Fruit fly (Drosophila melanogaster) ovary, adult (tissue): ENCODE results near the gene CG33489.
"Not testable (repeated sequence)": the region's sequence is repeated elsewhere in the genome, so short reads cannot be mapped to it uniquely, and the experiment has no call there.

Experiments
- CG17801 ChIP-seq: fragments of 200-800 bp; optimal IDR thresholded peaks from 2 replicates; lab custom pipeline; 2019; ENCODE audit warnings: missing biosample characterization, mild to moderate bottlenecking, missing genetic modification characterization, moderate library complexity; ENCODE audit not compliant: partially characterized antibody

CG33489 gene

DNA sequence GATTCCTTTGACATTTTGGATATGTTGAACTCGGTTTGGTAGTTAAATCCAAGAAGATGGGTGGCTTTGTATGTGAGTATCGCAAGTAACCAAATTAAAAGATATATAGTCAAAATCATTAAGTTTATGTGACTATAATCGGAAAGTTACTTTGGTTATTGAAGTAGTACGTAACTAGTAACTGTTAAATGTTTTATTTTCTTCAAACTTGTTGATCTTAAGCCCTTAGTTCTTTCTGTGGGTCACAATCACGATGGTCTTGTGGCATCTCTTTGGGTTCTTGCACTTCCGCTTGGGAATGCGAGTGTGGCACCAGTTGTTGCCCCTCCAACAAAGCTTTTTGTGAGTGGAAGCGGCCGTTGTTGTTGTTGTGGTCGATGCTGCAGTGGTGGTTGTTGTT lies at the start of gene CG33489:
TSS of gene CG33489 (minus strand) at position 101 of the 400 bp plus-strand sequence.
- not testable (repeated sequence) for TF ChIP-seq CG17801 (GFP tag; lab: Kevin White, UChicago)

DNA sequence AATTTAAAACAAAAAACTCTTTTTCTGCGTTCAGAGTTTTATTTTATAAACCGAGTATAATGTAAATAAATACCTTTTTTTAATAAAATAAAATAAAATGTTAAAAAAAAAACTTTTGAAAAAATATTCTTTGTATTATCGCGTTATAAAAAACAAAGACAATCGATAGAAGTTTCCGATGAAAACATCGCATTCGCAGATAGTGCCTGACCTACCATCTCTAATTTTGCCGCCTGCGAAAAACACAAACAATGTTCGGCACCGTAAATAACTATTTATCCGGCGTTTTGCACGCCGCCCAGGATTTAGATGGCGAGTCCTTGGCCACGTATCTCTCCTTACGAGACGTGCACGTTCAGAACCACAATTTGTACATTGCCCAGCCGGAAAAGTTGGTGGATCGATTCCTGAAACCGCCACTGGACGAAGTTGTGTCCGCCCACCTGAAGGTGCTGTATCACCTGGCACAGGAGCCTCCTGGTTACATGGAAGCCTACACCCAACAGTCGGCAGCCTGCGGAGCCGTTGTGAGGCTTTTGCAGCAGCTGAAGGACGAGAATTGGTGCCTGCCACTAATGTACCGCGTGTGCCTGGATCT lies 49.5 kb upstream of the CG33489 start, which contains the start of gene PCID2:
TSS of gene PCID2 (plus strand) at position 213 of the 598 bp plus-strand sequence.
- no peak for TF ChIP-seq CG17801 (GFP tag; lab: Kevin White, UChicago)

DNA sequence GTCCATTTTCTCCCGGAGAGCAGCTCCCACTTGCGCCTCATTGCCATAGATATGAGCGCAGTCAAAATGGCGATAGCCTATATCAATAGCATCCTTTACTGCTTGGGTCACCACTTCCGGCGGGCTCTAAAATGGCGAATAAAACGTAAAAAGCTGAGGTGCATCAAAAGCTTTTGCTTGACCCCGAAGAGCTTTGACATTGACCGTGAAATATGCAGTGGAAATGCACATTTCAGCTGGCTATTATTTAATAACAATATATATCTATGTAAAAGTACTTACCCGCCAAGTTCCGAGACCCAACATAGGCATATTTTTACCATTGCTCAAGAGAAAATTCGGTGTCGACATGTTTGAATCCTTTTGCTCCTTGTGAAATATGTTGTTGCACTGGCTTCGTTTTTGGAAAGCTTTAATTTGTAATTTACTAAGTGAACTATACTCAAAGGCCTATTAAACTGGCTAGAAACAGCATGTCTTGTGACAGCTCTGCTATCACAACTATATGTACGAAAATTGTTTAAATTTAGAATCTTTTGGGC lies 48.9 kb upstream of the CG33489 start, which contains the start of gene CG6083:
TSS of gene CG6083 (minus strand) at position 492 of the 542 bp plus-strand sequence.
- TF ChIP-seq CG17801 (GFP tag; lab: Kevin White, UChicago) = no peak

DNA sequence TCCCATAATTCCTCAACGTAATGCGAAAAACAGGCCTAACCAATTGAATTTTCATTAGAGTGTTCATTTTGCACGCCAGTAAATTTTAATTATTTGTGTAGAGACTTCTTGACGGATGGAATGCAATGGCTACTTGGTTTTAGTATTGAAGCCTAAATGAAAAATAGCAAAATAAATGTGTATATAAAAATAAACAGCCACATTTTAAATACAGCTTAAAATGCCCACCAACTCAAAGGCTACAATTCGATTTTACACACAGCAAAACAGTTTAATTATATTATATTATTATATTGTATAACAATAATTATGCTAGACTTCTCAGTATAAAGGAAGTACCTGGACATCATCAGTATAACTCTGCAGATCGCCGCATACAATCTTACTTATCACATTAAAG lies 47.4 kb upstream of the CG33489 start, which contains the start of gene Akr1B:
TSS of gene Akr1B (minus strand) at position 101 of the 400 bp plus-strand sequence.
- TF ChIP-seq CG17801 (GFP tag; lab: Kevin White, UChicago) = no peak

DNA sequence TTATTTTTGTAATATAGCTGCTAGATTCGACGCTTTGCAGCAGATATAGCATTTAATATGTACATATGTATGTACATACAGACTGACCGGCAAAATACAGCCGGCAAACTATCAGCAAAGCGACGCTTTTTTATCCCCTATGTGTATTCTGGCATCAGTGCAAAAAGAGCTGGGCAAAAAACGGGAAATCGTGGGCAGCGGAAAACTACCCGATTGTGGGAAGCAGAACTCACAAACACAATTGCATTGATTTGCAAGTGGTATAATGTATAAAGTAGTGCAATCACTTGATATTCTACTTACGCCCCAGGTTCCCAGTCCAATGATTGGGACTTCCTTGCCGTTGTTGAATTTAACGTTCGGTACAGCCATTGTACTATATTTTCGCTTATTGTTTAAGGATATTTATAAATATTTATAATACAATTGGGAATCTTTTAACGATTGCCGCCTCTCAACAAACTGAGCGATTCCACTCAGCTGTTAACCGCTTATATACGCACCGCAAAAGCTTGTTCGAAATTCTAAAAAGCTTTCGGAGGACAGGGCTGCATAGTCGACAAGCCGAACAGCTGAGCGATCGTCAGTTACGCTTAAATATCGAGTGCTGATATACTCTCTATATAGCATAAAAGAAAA lies 46.5 kb upstream of the CG33489 start:
- TF ChIP-seq CG17801 (GFP tag; lab: Kevin White, UChicago) = peak; percentile 20

DNA sequence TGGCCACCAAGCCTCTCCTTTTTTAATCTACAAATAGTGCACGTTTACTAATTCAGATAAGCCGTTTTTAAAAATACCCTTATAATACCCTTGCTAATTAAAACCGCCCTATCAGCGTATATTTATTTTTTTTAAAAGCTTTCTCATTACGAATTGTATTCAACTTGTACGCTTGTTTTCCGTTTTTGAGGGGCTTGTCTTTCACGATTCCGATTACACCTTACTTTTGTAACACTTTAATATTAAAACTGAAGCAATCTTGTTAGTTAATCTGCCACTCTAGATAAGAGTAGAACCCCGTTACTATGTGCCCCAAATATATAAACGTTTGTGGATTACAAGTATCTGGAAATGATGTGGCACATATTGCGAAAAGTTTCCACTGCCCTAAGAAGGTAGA lies 45.9 kb upstream of the CG33489 start:
- no peak for TF ChIP-seq CG17801 (GFP tag; lab: Kevin White, UChicago)

DNA sequence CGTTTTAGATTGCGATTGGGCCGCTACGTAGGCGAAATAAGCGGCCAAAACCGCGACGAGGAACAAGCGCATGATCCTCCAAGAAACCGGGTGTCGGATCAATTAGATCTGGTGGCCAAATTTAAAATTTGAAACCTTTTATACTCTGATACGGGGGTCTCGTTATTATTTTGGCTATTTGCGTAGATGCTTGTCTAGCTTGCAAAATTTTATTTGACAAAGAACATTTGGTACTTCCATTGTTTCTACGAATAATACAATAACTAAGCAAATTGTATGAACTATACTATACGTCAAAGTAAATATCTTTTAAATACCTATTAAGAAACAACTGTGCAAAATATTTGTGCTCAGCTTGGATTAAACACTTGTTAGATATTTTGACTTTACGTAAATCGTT lies 43.2 kb upstream of the CG33489 start, which contains the start of gene Muc68Ca:
TSS of gene Muc68Ca (minus strand) at position 101 of the 400 bp plus-strand sequence.
- no peak for TF ChIP-seq CG17801 (GFP tag; lab: Kevin White, UChicago)

DNA sequence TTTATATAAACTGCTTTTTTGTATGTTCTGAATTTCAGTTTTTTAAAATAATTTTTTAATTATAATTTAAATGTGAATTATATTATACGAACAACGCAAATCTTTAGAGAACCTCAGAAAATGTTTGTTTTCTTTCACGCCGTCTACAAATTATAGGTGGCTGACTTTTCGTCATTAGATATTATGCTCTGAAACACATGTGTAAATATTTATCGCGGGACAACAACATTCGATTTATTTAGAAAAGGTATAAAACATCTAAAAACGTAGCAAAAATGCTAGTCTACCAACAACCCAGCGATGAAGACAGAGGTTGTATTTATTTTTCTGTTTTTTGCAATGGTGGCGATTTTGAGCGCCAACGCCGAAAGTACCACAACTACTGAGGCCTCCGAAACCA lies 33.0 kb upstream of the CG33489 start, which contains the start of gene CG42832:
TSS of gene CG42832 (plus strand) at position 301 of the 400 bp plus-strand sequence.
- TF ChIP-seq CG17801 (GFP tag; lab: Kevin White, UChicago) = no peak

DNA sequence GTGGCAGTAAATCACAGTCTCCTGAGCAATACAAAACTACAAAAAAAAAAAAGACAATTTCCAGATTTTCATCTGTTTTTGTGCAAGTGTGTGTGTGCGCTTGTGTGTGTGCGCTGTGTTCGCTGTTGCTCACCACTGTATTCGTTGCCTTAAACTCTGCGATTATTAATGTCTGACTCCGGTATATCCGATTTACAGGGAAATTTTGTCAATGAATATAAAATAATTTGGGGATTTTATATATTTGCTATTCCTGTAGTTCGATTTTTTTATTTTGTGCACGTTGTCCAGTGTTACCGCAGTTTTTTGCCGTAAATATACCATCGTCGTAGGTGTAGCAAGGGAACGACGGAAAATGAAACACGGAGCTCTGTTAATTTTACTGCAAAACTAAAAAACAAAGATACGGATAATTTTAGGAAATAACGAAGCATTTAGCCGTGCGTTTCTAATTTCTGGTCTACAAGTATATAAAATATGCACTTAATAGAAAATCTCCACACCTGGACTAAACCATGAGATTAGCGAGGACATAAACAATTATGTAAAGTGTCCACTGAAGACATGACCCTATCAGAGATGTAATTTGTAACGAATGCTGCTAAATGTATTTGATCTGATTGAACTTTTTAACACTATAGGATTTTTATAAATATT lies 32.4 kb upstream of the CG33489 start, which contains the start of gene Duba:
TSS of gene Duba (minus strand) at position 313 of the 657 bp plus-strand sequence.
- TF ChIP-seq CG17801 (GFP tag; lab: Kevin White, UChicago) = no peak

DNA sequence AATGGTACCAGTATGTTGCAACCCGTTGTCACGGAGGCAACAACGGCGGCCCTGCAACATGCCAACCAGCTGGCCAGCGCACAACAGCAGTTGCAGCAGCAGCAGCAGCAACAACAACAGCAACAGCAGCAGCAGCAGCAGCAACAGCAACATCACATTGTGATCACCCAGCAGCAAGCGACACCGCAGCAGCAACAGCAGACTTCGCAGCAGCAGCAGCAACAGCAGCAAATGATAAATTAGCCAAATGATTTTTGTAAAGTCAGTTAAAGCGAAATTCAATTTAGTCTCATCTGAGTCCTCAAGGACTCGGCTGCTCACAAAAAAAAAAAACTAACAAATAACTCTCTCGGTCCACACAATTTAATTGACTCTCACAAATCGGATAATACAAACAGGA lies 27.4 kb upstream of the CG33489 start:
- TF ChIP-seq CG17801 (GFP tag; lab: Kevin White, UChicago) = no peak

DNA sequence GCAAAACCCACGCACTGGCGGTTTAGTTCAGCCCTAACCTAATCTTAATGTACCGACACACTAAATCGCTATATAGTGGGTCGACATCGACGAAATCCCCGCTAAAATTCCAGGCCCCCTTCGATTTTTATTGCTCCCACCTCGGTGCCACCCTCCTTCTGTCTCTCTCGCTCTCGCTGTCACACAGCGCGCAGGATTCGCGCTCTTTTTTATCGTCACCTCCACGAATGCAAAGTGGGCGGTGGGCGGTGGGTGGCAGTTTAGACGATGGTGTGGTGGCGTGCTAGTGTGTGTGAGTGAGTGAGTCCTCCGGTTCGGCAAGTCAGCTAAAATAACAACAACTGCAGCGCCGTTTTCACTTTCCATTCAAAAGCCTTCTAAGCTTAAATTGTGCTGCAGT lies 25.2 kb upstream of the CG33489 start:
- TF ChIP-seq CG17801 (GFP tag; lab: Kevin White, UChicago) = no peak

DNA sequence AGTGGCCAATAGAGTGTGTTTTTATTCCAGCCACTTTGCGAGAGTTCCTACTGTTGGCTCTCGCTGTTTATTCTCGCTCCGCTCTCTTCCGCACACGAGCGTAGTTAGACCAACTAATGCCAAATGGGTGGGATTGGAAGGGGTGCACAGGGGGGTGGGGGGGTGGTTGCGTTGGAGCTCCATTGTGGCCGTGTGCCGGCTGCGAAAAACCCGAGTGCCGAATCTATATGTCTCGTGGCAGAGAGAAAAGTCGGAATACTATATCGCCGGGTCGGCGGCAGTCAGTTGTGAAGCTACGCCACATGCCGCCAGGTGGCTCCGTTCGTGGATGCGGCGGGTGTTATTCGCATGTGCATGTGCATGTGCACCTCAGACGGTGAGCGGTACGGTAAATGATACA lies 24.3 kb upstream of the CG33489 start:
- no peak for TF ChIP-seq CG17801 (GFP tag; lab: Kevin White, UChicago)

DNA sequence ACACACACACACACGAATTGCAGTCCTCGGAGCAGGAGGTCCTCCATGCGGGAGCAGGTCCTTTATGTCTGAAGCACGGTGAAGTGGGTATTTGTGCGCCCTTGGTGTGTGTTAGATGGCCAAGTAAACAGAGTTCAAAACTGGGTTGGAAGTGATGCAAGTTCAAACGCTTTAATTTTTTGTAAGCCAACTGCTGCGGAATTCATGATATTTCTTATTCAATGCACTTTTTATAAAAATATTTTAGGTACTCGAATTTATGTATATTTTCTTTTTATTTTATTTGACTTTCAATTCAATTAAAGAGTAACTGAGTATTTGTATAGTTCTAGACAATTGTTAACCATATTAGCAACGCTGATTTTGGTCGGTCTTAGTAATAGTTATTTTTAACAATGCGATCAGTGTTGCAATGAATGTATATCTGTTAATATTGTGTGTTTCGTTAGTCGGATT lies 23.1 kb upstream of the CG33489 start, which contains the start of the genes CG14137 and CG46394:
TSS of gene CG14137 (minus strand) at position 101 of the 456 bp plus-strand sequence.
TSS of gene CG46394 (plus strand) at position 406 of the 456 bp plus-strand sequence.
- no peak for TF ChIP-seq CG17801 (GFP tag; lab: Kevin White, UChicago)

DNA sequence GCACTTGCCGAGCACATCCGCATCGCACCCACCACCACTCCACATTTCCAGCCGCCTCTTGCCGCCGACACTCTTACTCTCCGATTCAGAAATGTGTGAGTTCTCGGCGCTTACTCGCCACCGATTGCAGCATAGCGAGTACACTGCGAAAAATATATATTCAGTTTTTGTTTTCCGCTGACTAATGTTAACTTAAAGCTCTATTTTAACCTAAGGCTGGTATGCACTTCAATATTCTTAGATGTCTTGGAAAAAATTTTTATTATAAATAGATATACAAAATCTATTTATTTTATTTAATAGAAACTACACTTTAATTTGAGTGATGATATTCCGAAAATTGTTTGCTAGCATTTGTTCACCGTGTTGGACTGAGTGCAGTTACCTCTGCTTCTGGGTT lies 22.4 kb upstream of the CG33489 start:
- no peak for TF ChIP-seq CG17801 (GFP tag; lab: Kevin White, UChicago)
